Fruit fly (Drosophila melanogaster): ENCODE results near the gene Tudor-SN.

DNA sequence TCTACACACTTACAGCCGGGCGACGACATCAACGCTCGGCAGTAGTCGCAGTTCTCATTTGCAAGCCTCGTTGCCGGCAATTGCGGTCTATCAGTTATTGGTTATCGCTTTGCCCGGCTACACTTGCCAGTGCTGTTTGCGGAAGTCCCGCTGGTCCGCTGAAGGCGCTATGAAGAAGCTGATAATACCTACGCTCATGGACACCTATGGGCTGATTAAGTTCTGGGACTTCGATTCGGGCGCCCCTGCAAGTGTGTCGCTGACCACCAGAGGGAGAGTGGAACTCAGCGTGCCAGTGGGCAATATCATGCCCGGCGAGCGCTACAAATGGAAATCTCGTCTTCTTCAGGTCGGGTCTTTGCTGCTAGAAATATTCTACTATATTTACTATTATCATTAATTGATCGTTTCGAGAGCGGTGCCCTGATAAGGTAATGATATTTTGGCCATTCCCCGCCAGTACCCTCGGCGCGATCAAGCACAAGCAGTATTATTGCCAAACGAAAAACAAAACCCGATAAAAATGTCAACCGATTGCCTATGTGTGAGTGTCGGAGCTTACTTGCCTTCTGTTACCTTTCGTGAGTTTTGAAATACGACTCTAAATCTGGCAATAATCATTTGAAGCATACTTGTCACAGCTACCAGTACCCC, 35.9 kb upstream of the Tudor-SN start:
- TF ChIP-seq tj (GFP tag; optimal IDR thresholded peaks at IDR 0.05) (no peak), CG11617 (GFP tag; optimal IDR thresholded peaks at IDR 0.05) (no peak), CG14711 (tag; optimal IDR thresholded peaks at IDR 0.05) (no peak), CG12768 (GFP tag; optimal IDR thresholded peaks at IDR 0.05) (no peak)

Data from whole organism, adult.